Worm (Caenorhabditis elegans): ENCODE results near the gene nbs-1.

DNA sequence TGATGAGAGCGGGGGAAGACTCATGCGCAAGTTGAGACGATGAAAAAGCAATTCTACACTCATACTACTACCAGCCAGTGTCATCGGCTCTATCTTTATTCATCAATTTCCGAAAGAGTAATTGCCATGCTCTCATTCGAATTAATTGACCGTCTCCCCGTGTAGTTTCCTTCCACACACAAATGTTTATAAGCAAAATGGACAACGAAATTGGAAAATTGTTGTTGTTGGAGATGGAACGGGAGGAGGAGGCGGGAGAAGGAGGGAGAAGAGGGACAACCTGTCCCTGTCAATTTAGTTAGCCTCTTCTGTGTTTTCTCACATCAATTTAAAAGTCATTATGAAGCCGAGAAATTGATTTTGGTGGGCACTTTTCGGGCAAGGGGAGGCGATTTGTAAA, 23.7 kb downstream of the nbs-1 start:
- TF ChIP-seq nhr-85 (tag) (no peak), pax-3 (tag; optimal IDR thresholded peaks at IDR 0.05) (no peak)
